Worm (Caenorhabditis elegans) whole organism, L3 larva: ENCODE results near the gene fbxa-42.

Experiments used
- R02D3.7 ChIP-seq: fragments of 150-350 bp; optimal IDR thresholded peaks from 2 replicates; lab custom pipeline; 2014; ENCODE audit warnings: missing biosample characterization, missing genetic modification characterization
- aly-2 ChIP-seq: fragments of 150-350 bp; optimal IDR thresholded peaks from 2 replicates; lab custom pipeline; 2014; ENCODE audit warnings: missing biosample characterization, missing genetic modification characterization
- ama-1 ChIP-seq: fragments of 150-350 bp; optimal IDR thresholded peaks from 2 replicates; lab custom pipeline; 2018
- ceh-16 ChIP-seq: sonication (generic microtip); optimal IDR thresholded peaks from 2 replicates; lab custom pipeline; 2017; ENCODE audit warnings: missing biosample characterization, missing genetic modification characterization
- ceh-28 ChIP-seq: fragments of 150-350 bp; optimal IDR thresholded peaks from 2 replicates; lab custom pipeline; 2014; ENCODE audit warnings: missing biosample characterization, missing genetic modification reagents, missing genetic modification characterization
- ceh-9 ChIP-seq: sonication (generic microtip); optimal IDR thresholded peaks from 2 replicates; lab custom pipeline; 2018; ENCODE audit warnings: missing biosample characterization, missing genetic modification characterization
- elt-2 ChIP-seq: sonication (generic microtip); optimal IDR thresholded peaks from 2 replicates; lab custom pipeline; 2016; ENCODE audit warnings: missing genetic modification reagents, mild to moderate bottlenecking, missing genetic modification characterization, missing compliant biosample characterization
- elt-3 ChIP-seq, 3 experiments: fragments of 150-350 bp in 1 of 3; sonication (generic microtip) in 2 of 3; optimal IDR thresholded peaks; 2 replicates in 2 of 3; 4 replicates in 1 of 3; lab custom pipeline; 2014 to 2017; ENCODE audit warnings: missing biosample characterization in 3 of 3, missing genetic modification characterization in 3 of 3
- fkh-10 ChIP-seq: sonication (generic microtip); optimal IDR thresholded peaks from 2 replicates; lab custom pipeline; 2017; ENCODE audit warnings: missing biosample characterization, missing genetic modification reagents, missing genetic modification characterization
- fkh-2 ChIP-seq: fragments of 150-350 bp; optimal IDR thresholded peaks from 2 replicates; lab custom pipeline; 2014; ENCODE audit warnings: missing biosample characterization, missing genetic modification reagents, missing genetic modification characterization
- fos-1 ChIP-seq: fragments of 150-350 bp; optimal IDR thresholded peaks from 2 replicates; lab custom pipeline; 2014; ENCODE audit warnings: missing biosample characterization, missing genetic modification characterization
- jun-1 ChIP-seq: fragments of 150-350 bp; optimal IDR thresholded peaks from 2 replicates; lab custom pipeline; 2014; ENCODE audit warnings: missing biosample characterization, missing genetic modification reagents, missing genetic modification characterization
- lin-39 ChIP-seq: fragments of 150-350 bp; optimal IDR thresholded peaks from 2 replicates; lab custom pipeline; 2018; ENCODE audit warnings: missing biosample characterization, missing genetic modification reagents, missing genetic modification characterization
- lsy-12 ChIP-seq: sonication (generic microtip); optimal IDR thresholded peaks from 2 replicates; lab custom pipeline; 2016; ENCODE audit warnings: mild to moderate bottlenecking, missing genetic modification characterization, missing compliant biosample characterization
- mdl-1 ChIP-seq: fragments of 150-350 bp; optimal IDR thresholded peaks from 2 replicates; lab custom pipeline; 2014; ENCODE audit warnings: missing biosample characterization, missing genetic modification characterization
- mml-1 ChIP-seq: fragments of 150-350 bp; sonication (generic microtip); optimal IDR thresholded peaks from 3 replicates; lab custom pipeline; 2014; ENCODE audit warnings: missing biosample characterization, missing genetic modification characterization
- nhr-11 ChIP-seq: fragments of 150-350 bp; optimal IDR thresholded peaks from 2 replicates; lab custom pipeline; 2014; ENCODE audit warnings: missing biosample characterization, missing genetic modification characterization
- nhr-12 ChIP-seq: fragments of 150-350 bp; optimal IDR thresholded peaks from 2 replicates; lab custom pipeline; 2014; ENCODE audit warnings: missing biosample characterization, missing genetic modification characterization
- nhr-23 ChIP-seq: fragments of 150-350 bp; optimal IDR thresholded peaks from 2 replicates; lab custom pipeline; 2014; ENCODE audit warnings: missing biosample characterization, missing genetic modification reagents, missing genetic modification characterization
- nhr-237 ChIP-seq: fragments of 150-350 bp; optimal IDR thresholded peaks from 2 replicates; lab custom pipeline; 2014; ENCODE audit warnings: missing biosample characterization, missing genetic modification characterization
- nhr-28 ChIP-seq: fragments of 150-350 bp; optimal IDR thresholded peaks from 2 replicates; lab custom pipeline; 2014; ENCODE audit warnings: missing biosample characterization, missing genetic modification characterization
- nhr-43 ChIP-seq: sonication (generic microtip); optimal IDR thresholded peaks from 2 replicates; lab custom pipeline; 2016; ENCODE audit warnings: mild to moderate bottlenecking, missing genetic modification characterization, missing compliant biosample characterization; ENCODE audit not compliant: poor library complexity, severe bottlenecking
- nhr-67 ChIP-seq: fragments of 150-350 bp; optimal IDR thresholded peaks from 2 replicates; lab custom pipeline; 2014; ENCODE audit warnings: missing biosample characterization, missing genetic modification characterization
- pha-4 ChIP-seq: fragments of 150-350 bp; optimal IDR thresholded peaks from 2 replicates; lab custom pipeline; 2014; ENCODE audit warnings: missing biosample characterization, missing genetic modification reagents, missing genetic modification characterization
- pqm-1 ChIP-seq: fragments of 150-350 bp; optimal IDR thresholded peaks from 2 replicates; lab custom pipeline; 2017; ENCODE audit warnings: missing biosample characterization, missing genetic modification characterization, inconsistent platforms
- sea-2 ChIP-seq: fragments of 150-350 bp; sonication (generic microtip); optimal IDR thresholded peaks from 4 replicates; lab custom pipeline; 2014; ENCODE audit warnings: missing biosample characterization, missing genetic modification reagents, missing genetic modification characterization
- skn-1 ChIP-seq: fragments of 150-350 bp; optimal IDR thresholded peaks from 2 replicates; lab custom pipeline; 2014; ENCODE audit warnings: missing biosample characterization, missing genetic modification characterization
- snpc-4 ChIP-seq: fragments of 150-350 bp; optimal IDR thresholded peaks from 2 replicates; lab custom pipeline; 2014; ENCODE audit warnings: missing biosample characterization, missing genetic modification characterization
- tbx-2 ChIP-seq: sonication (generic microtip); optimal IDR thresholded peaks from 2 replicates; lab custom pipeline; 2016; ENCODE audit warnings: mild to moderate bottlenecking, missing genetic modification characterization, missing compliant biosample characterization
- unc-39 ChIP-seq: sonication (generic microtip); optimal IDR thresholded peaks from 4 replicates; lab custom pipeline; 2017; ENCODE audit warnings: missing biosample characterization, missing genetic modification characterization
- unc-62 ChIP-seq: fragments of 150-350 bp; sonication (generic microtip); optimal IDR thresholded peaks from 4 replicates; lab custom pipeline; 2014; ENCODE audit warnings: missing biosample characterization, missing genetic modification reagents, missing genetic modification characterization
- zag-1 ChIP-seq: fragments of 150-350 bp; optimal IDR thresholded peaks from 2 replicates; lab custom pipeline; 2014; ENCODE audit warnings: missing biosample characterization, missing genetic modification characterization
- ztf-11 ChIP-seq: fragments of 150-350 bp; optimal IDR thresholded peaks from 2 replicates; lab custom pipeline; 2014; ENCODE audit warnings: missing biosample characterization, missing genetic modification characterization
- ztf-4 ChIP-seq: fragments of 150-350 bp; optimal IDR thresholded peaks from 2 replicates; lab custom pipeline; 2014; ENCODE audit warnings: missing biosample characterization, missing genetic modification characterization

The fbxa-42 gene

DNA sequence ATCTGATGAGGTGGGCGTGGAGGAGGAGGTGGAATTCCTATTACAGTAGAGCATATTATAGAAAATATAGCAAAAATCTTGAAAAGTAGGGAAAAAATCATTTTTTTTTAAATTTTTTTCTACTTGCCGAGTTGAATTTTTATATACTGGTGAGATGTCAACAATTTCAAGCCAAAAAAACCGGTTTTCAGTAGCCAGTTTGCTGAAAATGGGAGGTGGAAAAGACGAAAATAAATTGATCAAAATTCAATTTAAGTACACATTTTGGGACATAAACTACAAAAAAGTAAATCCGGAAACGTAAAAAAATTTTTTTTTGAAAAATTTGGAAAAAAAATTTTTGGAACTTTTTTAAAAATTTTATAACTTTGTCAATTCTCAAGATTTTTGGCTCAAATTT is 18.2 kb upstream of the fbxa-42 start, which contains the start of gene Y54F10BM.23:
Y54F10BM.23 (minus strand) TSS at position 101 of the 400 bp plus-strand sequence.
- no peak for TF ChIP-seq skn-1 (tag; lab: Kevin White, UChicago)
- TF ChIP-seq ceh-28 (tag; lab: Kevin White, UChicago): no peak
- no peak for TF ChIP-seq mdl-1 (tag; lab: Kevin White, UChicago)
- no peak for TF ChIP-seq lin-39 (tag; lab: Kevin White, UChicago)
- TF ChIP-seq nhr-237 (tag; lab: Kevin White, UChicago): no peak
- TF ChIP-seq ceh-16: no peak
- TF ChIP-seq R02D3.7 (tag; lab: Kevin White, UChicago): no peak
- TF ChIP-seq aly-2 (tag; lab: Kevin White, UChicago): no peak
- TF ChIP-seq, all 47 proteins: peak for 0

DNA sequence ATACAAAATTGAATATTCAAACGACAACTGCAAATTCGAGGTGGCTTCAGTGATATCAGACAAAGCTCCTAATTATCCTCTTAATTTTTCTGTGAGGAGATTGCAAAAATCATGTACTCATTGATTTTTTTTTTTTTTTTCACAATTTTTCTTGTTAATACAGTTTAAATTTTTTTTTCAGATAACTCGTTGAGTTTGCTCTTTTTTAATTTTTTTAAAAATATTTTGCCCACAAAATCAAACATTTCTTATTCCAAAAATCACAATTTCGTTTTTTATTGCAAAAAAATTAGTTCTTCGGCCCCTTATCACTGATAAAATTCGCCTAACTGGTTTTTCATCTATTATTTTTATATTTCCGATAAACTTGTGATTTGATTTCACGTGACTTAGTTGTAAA is 15.6 kb upstream of the fbxa-42 start, which contains the start of gene Y54F10BM.21:
Y54F10BM.21 (plus strand) TSS at position 301 of the 400 bp plus-strand sequence.
- no peak for TF ChIP-seq lsy-12 (tag; lab: Kevin White, UChicago)
- no peak for TF ChIP-seq snpc-4 (tag; lab: Kevin White, UChicago)
- TF ChIP-seq sea-2: no peak
- no peak for TF ChIP-seq unc-39
- TF ChIP-seq nhr-28 (tag; lab: Kevin White, UChicago): no peak
- TF ChIP-seq nhr-67 (tag; lab: Kevin White, UChicago): no peak
- TF ChIP-seq tbx-2 (tag; lab: Kevin White, UChicago): no peak
- no peak for TF ChIP-seq ceh-16
- TF ChIP-seq jun-1: no peak
- no peak for TF ChIP-seq nhr-12
- TF ChIP-seq, all 47 proteins: peak for 0

DNA sequence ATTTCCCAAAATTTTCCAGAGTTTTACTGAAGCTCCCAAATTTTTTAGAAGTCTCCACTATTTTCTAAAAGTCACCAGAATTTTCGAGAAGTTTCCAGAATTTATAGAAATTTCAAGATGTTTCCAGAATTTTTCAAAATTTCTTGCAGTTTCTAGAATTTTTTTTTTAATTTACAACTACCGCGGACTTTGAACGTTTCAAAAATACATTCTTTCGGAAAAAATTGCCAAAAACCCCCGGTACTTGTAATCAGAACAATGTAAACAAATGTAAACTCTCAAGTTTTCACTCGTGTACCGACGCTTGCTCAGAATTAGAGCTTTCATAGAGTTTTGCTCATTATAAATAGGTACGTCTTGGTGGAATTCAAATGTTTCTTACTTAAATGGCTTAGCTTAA is 11.5 kb upstream of the fbxa-42 start, which contains the start of gene fbxa-39:
fbxa-39 (plus strand) TSS at position 301 of the 400 bp plus-strand sequence.
- TF ChIP-seq tbx-2 (tag; lab: Kevin White, UChicago) (no peak), nhr-23 (tag; lab: Kevin White, UChicago) (no peak), nhr-28 (tag; lab: Kevin White, UChicago) (no peak), nhr-11 (tag; lab: Kevin White, UChicago) (no peak), aly-2 (tag; lab: Kevin White, UChicago) (no peak), pqm-1 (tag; lab: Kevin White, UChicago) (no peak), nhr-12 (no peak), ceh-28 (tag; lab: Kevin White, UChicago) (no peak), elt-3 (tag; optimal IDR thresholded peaks at IDR 0.05; lab: Kevin White, UChicago) (no peak), ceh-9 (tag; lab: Kevin White, UChicago) (no peak), ztf-4 (tag; lab: Kevin White, UChicago) (no peak)

DNA sequence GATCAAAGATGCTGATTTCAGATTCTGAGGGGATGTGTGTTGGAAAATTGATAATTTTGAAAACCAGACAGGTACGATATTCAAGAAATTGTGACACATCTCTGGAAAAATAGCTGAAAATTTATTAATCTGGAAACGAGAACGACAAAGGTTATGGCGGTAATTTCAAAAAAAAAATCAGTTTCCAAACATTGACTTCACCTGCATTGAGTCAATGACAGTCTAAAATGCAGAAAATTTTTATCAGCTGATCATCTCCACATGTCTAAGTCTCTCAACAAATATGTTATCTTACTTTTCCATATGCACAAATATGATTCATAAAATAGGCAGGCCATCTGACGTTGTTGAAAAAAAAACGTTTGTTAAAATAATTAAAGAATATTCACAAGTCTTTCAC is 10.8 kb upstream of the fbxa-42 start, which contains the start of gene fbxa-48:
fbxa-48 (minus strand) TSS at position 101 of the 400 bp plus-strand sequence.
- TF ChIP-seq elt-2 (tag; lab: Kevin White, UChicago) (peak; percentile 38), elt-3 (tag; optimal IDR thresholded peaks at IDR 0.05; lab: Kevin White, UChicago) (no peak), pqm-1 (tag; lab: Kevin White, UChicago) (peak; percentile 2)

DNA sequence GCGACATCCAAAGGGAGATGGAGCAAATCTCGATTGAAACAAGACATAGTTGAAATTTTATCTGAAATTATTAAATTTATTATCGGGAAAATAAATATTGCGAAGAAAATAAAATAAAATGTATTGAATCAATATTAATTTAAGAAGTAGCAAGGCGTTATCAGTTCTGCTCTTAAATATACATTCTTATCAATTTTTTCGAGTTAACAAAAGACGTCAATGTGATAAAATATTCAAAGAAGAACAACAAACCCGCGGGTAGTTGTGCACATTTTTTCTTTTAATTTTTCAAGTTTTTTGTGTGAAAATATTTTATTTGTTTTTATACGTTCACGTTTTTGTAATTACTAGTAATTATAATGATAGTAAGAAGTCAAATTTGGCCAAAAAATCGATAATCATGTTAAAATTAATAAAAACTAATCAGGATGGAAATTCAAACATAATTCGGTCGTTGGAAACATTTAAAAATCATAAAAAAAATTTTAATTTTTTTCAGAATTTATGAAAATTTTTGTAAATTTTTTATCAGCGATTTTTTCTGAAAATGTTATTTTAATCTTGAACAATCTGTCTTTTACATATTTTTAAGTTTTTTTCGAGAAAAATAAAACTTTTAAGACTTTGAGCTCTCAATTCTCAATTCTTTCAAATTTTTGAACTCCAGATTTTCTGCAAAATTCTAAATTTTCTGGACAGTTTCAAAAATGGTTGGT is 4.9 kb upstream of the fbxa-42 start, which contains the start of gene fbxa-9:
fbxa-9 (plus strand) TSS at position 666 of the 716 bp plus-strand sequence.
- TF ChIP-seq lin-39 (tag; lab: Kevin White, UChicago) (no peak), zag-1 (tag; lab: Kevin White, UChicago) (no peak), elt-2 (tag; lab: Kevin White, UChicago) (peak; percentile 81), jun-1 (no peak), pqm-1 (tag; lab: Kevin White, UChicago) (peak; percentile 74)
- TF ChIP-seq, all 47 proteins: peak for 2

DNA sequence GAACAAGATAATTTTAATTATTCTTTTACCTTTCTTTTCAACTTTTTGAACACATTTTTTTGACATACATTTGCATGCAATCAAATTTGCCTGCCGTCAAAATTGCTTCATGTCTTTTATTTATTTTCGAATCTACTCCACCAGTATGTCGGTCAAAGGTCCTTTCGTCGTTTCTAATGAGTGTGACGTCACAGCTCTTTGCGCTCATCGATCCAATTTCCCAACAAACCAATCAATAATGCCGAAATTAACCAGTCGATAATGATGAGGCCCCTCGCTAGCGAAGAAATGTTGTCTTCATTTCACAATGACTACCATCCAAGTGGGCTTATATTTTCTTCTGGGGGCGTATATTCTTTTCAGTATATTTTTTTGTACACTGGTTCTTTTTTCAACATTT is 1.7 kb upstream of the fbxa-42 start, which contains the start of gene Y54F10BM.6:
Y54F10BM.6 (plus strand) TSS at position 301 of the 400 bp plus-strand sequence.
- TF ChIP-seq nhr-43 (tag; lab: Kevin White, UChicago): no peak
- TF ChIP-seq ztf-11 (tag; lab: Kevin White, UChicago): no peak
- no peak for TF ChIP-seq ama-1
- no peak for TF ChIP-seq unc-62 (GFP tag; lab: Kevin White, UChicago)
- TF ChIP-seq pha-4: no peak
- TF ChIP-seq fkh-10 (GFP tag; lab: Kevin White, UChicago): no peak
- no peak for TF ChIP-seq mml-1 (tag; lab: Kevin White, UChicago)
- no peak for TF ChIP-seq fkh-2 (tag; lab: Kevin White, UChicago)
- no peak for TF ChIP-seq fos-1
- TF ChIP-seq nhr-237 (tag; lab: Kevin White, UChicago): no peak
- no peak for TF ChIP-seq skn-1 (tag; lab: Kevin White, UChicago)
